Fruit fly (Drosophila melanogaster) whole organism, embryonic: ENCODE data around the gene CG13991.

Experiments
- Adf1 ChIP-seq: fragments of 200-800 bp; sonication (Bioruptor generic); IDR thresholded peaks from 2 replicates; pipeline ENCODE4 v1.3.6; 2022; ENCODE audit warnings: missing biosample characterization, missing genetic modification characterization
- Atf3 ChIP-seq: fragments of 200-800 bp; sonication (Bioruptor generic); optimal IDR thresholded peaks from 3 replicates; lab custom pipeline; 2016; ENCODE audit warnings: missing biosample characterization, missing genetic modification characterization
- CG1024 ChIP-seq: fragments of 200-800 bp; sonication (Bioruptor generic); IDR thresholded peaks from 2 replicates; pipeline ENCODE4 v1.3.6; 2022; ENCODE audit warnings: missing biosample characterization, missing genetic modification characterization
- CG10321 ChIP-seq: fragments of 200-800 bp; sonication (Bioruptor generic); IDR thresholded peaks from 2 replicates; pipeline ENCODE4 v1.3.6; 2022; ENCODE audit warnings: missing biosample characterization, missing genetic modification characterization
- CG10366 ChIP-seq: fragments of 200-800 bp; sonication (Bioruptor generic); IDR thresholded peaks from 2 replicates; pipeline ENCODE4 v1.3.6; 2022; ENCODE audit warnings: missing biosample characterization, missing genetic modification characterization
- CG11504 ChIP-seq: fragments of 200-800 bp; sonication (Bioruptor generic); optimal IDR thresholded peaks from 3 replicates; lab custom pipeline; 2019; ENCODE audit warnings: missing biosample characterization, mild to moderate bottlenecking, missing genetic modification characterization, moderate library complexity
- CG12219 ChIP-seq: fragments of 200-800 bp; sonication (Bioruptor generic); optimal IDR thresholded peaks from 3 replicates; lab custom pipeline; 2018; ENCODE audit warnings: missing biosample characterization, mild to moderate bottlenecking, missing genetic modification characterization
- CG12769 ChIP-seq: fragments of 200-800 bp; sonication (Bioruptor generic); optimal IDR thresholded peaks from 2 replicates; lab custom pipeline; 2019; ENCODE audit warnings: missing biosample characterization, mild to moderate bottlenecking, missing genetic modification characterization, moderate library complexity
- CG15269 ChIP-seq: fragments of 200-800 bp; sonication (Bioruptor generic); optimal IDR thresholded peaks from 2 replicates; lab custom pipeline; 2018; ENCODE audit warnings: missing biosample characterization, mild to moderate bottlenecking, missing genetic modification characterization, moderate library complexity
- CG15479 ChIP-seq: fragments of 200-800 bp; sonication (Bioruptor generic); optimal IDR thresholded peaks from 3 replicates; lab custom pipeline; 2019; ENCODE audit warnings: missing biosample characterization, mild to moderate bottlenecking, missing genetic modification characterization, moderate library complexity
- CG15696 ChIP-seq: fragments of 200-800 bp; sonication (Bioruptor generic); optimal IDR thresholded peaks from 2 replicates; lab custom pipeline; 2019; ENCODE audit warnings: missing biosample characterization, mild to moderate bottlenecking, missing genetic modification characterization, moderate library complexity
- CG2712 ChIP-seq: fragments of 200-800 bp; optimal IDR thresholded peaks from 3 replicates; lab custom pipeline; 2019; ENCODE audit warnings: missing biosample characterization, mild to moderate bottlenecking, missing genetic modification characterization, moderate library complexity
- CG2875 ChIP-seq: fragments of 200-800 bp; sonication (Bioruptor generic); optimal IDR thresholded peaks from 2 replicates; lab custom pipeline; 2017; ENCODE audit warnings: missing biosample characterization, mild to moderate bottlenecking, missing genetic modification characterization, missing genetic modification reagents
- CG31388 ChIP-seq: fragments of 200-800 bp; sonication (Bioruptor generic); optimal IDR thresholded peaks from 2 replicates; lab custom pipeline; 2016; ENCODE audit warnings: missing biosample characterization, missing genetic modification characterization
- CG4617 ChIP-seq: fragments of 200-800 bp; sonication (Bioruptor generic); optimal IDR thresholded peaks from 3 replicates; lab custom pipeline; 2016; ENCODE audit warnings: missing biosample characterization, missing genetic modification characterization, borderline replicate concordance
- CG4854 ChIP-seq: fragments of 200-800 bp; sonication (Bioruptor generic); optimal IDR thresholded peaks from 2 replicates; lab custom pipeline; 2016; ENCODE audit warnings: missing biosample characterization, missing genetic modification characterization, inconsistent platforms
- CG6689 ChIP-seq: fragments of 200-800 bp; sonication (Bioruptor generic); IDR thresholded peaks from 2 replicates; pipeline ENCODE4 v1.3.6; 2022; ENCODE audit warnings: missing biosample characterization, missing genetic modification characterization
- D ChIP-seq, 2 experiments: fragments of 200-800 bp in 1 of 2; fragments of >200 bp in 1 of 2; sonication (Bioruptor generic) in 1 of 2; optimal IDR thresholded peaks; 2 replicates in 1 of 2; 3 replicates in 1 of 2; lab custom pipeline; 2017; ENCODE audit warnings: mild to moderate bottlenecking in 1 of 2, missing biosample characterization in 1 of 2, missing genetic modification characterization in 1 of 2, missing genetic modification reagents in 1 of 2
- Fer2 ChIP-seq: fragments of 200-800 bp; sonication (Bioruptor generic); optimal IDR thresholded peaks from 2 replicates; lab custom pipeline; 2018; ENCODE audit warnings: missing biosample characterization, mild to moderate bottlenecking, missing genetic modification characterization, moderate library complexity
- Gsc ChIP-seq: fragments of 200-800 bp; sonication (Bioruptor generic); IDR thresholded peaks from 2 replicates; pipeline ENCODE4 v1.3.6; 2022; ENCODE audit warnings: missing biosample characterization, missing genetic modification characterization
- HLH3B ChIP-seq: fragments of 200-800 bp; sonication (Bioruptor generic); IDR thresholded peaks from 2 replicates; pipeline ENCODE4 v1.3.6; 2022; ENCODE audit warnings: missing biosample characterization, missing genetic modification characterization
- Hr78 ChIP-seq, 2 experiments: fragments of 200-800 bp in 1 of 2; fragments of >200 bp in 1 of 2; sonication (Bioruptor generic) in 1 of 2; optimal IDR thresholded peaks; 2 replicates each; lab custom pipeline; 2017 to 2019; ENCODE audit warnings: missing biosample characterization in 2 of 2, missing genetic modification characterization in 2 of 2, mild to moderate bottlenecking in 1 of 2, moderate library complexity in 1 of 2
- Mrtf ChIP-seq: fragments of 200-800 bp; sonication (Bioruptor generic); IDR thresholded peaks from 3 replicates; pipeline ENCODE4 v1.3.6; 2022; ENCODE audit warnings: missing biosample characterization, missing genetic modification characterization
- NfI ChIP-seq: fragments of 200-800 bp; sonication (Bioruptor generic); optimal IDR thresholded peaks from 3 replicates; lab custom pipeline; 2018; ENCODE audit warnings: missing biosample characterization, mild to moderate bottlenecking, missing genetic modification characterization, moderate library complexity
- Oli ChIP-seq: fragments of 200-800 bp; sonication (Bioruptor generic); optimal IDR thresholded peaks from 2 replicates; lab custom pipeline; 2018; ENCODE audit warnings: missing biosample characterization, mild to moderate bottlenecking, missing genetic modification characterization, moderate library complexity
- Scr ChIP-seq: fragments of 200-800 bp; sonication (Bioruptor generic); IDR thresholded peaks from 2 replicates; pipeline ENCODE4 v1.3.6; 2022; ENCODE audit warnings: missing biosample characterization, missing genetic modification characterization; ENCODE audit not compliant: partially characterized antibody
- Sox100B ChIP-seq: fragments of 200-800 bp; sonication (Bioruptor generic); optimal IDR thresholded peaks from 3 replicates; lab custom pipeline; 2018; ENCODE audit warnings: missing biosample characterization, mild to moderate bottlenecking, missing genetic modification characterization
- Sox102F ChIP-seq: fragments of 200-800 bp; sonication (Bioruptor generic); optimal IDR thresholded peaks from 2 replicates; lab custom pipeline; 2018; ENCODE audit warnings: missing biosample characterization, mild to moderate bottlenecking, missing genetic modification characterization, moderate library complexity
- Sry-β ChIP-seq: fragments of 200-800 bp; sonication (Bioruptor generic); optimal IDR thresholded peaks from 2 replicates; lab custom pipeline; 2018; ENCODE audit warnings: missing biosample characterization, mild to moderate bottlenecking, missing genetic modification characterization, moderate library complexity
- Tbp ChIP-seq: fragments of >200 bp; optimal IDR thresholded peaks from 2 replicates; lab custom pipeline; 2018; ENCODE audit warnings: missing biosample characterization, missing genetic modification characterization
- YL-1 ChIP-seq: fragments of 200-800 bp; sonication (Bioruptor generic); optimal IDR thresholded peaks from 3 replicates; lab custom pipeline; 2017; ENCODE audit warnings: missing biosample characterization, mild to moderate bottlenecking, missing genetic modification characterization
- cad ChIP-seq: fragments of >200 bp; optimal IDR thresholded peaks from 2 replicates; lab custom pipeline; 2017; ENCODE audit warnings: missing biosample characterization, missing genetic modification characterization
- caup ChIP-seq: fragments of 200-800 bp; sonication (Bioruptor generic); optimal IDR thresholded peaks from 3 replicates; lab custom pipeline; 2017; ENCODE audit warnings: missing biosample characterization, mild to moderate bottlenecking, missing genetic modification characterization, moderate library complexity; ENCODE audit not compliant: severe bottlenecking
- danr ChIP-seq: fragments of 200-800 bp; sonication (Bioruptor generic); IDR thresholded peaks from 2 replicates; pipeline ENCODE4 v1.3.6; 2022; ENCODE audit warnings: missing biosample characterization, missing genetic modification characterization
- emc ChIP-seq: fragments of 200-800 bp; sonication (Bioruptor generic); optimal IDR thresholded peaks from 2 replicates; lab custom pipeline; 2016; ENCODE audit warnings: missing biosample characterization, missing genetic modification characterization
- ewg ChIP-seq: fragments of 200-800 bp; sonication (Bioruptor generic); optimal IDR thresholded peaks from 3 replicates; lab custom pipeline; 2017; ENCODE audit warnings: mild to moderate bottlenecking, missing biosample characterization, missing genetic modification reagents, missing genetic modification characterization
- ftz-f1 ChIP-seq: fragments of 200-800 bp; sonication (Bioruptor generic); optimal IDR thresholded peaks from 2 replicates; lab custom pipeline; 2016; ENCODE audit warnings: missing biosample characterization, missing genetic modification characterization
- jing ChIP-seq: fragments of 200-800 bp; sonication (Bioruptor generic); optimal IDR thresholded peaks from 2 replicates; lab custom pipeline; 2018; ENCODE audit warnings: missing biosample characterization, mild to moderate bottlenecking, missing genetic modification characterization
- kni ChIP-seq: fragments of 200-800 bp; sonication (Bioruptor generic); optimal IDR thresholded peaks from 3 replicates; lab custom pipeline; 2017; ENCODE audit warnings: mild to moderate bottlenecking, missing biosample characterization, missing genetic modification reagents, missing genetic modification characterization
- knrl ChIP-seq: fragments of 200-800 bp; sonication (Bioruptor generic); IDR thresholded peaks from 3 replicates; pipeline ENCODE4 v1.3.6; 2022; ENCODE audit warnings: missing biosample characterization, missing genetic modification characterization; ENCODE audit not compliant: partially characterized antibody
- lab ChIP-seq: fragments of 200-800 bp; sonication (Bioruptor generic); optimal IDR thresholded peaks from 3 replicates; lab custom pipeline; 2017; ENCODE audit warnings: missing biosample characterization, missing genetic modification characterization, mild to moderate bottlenecking, moderate library complexity, missing genetic modification reagents
- lbe ChIP-seq: fragments of 200-800 bp; sonication (Bioruptor generic); optimal IDR thresholded peaks from 2 replicates; lab custom pipeline; 2016; ENCODE audit warnings: missing biosample characterization, mild to moderate bottlenecking, missing genetic modification characterization
- lmd ChIP-seq: fragments of 200-800 bp; sonication (Bioruptor generic); IDR thresholded peaks from 2 replicates; pipeline ENCODE4 v1.3.6; 2022; ENCODE audit warnings: missing biosample characterization, missing genetic modification characterization
- ranshi ChIP-seq: fragments of 200-800 bp; sonication (Bioruptor generic); IDR thresholded peaks from 2 replicates; pipeline ENCODE4 v1.3.6; 2022; ENCODE audit warnings: missing biosample characterization, missing genetic modification characterization
- sd ChIP-seq: fragments of 200-800 bp; sonication (Bioruptor generic); optimal IDR thresholded peaks from 3 replicates; lab custom pipeline; 2018; ENCODE audit warnings: missing biosample characterization, mild to moderate bottlenecking, missing genetic modification characterization, moderate library complexity
- sna ChIP-seq: fragments of 200-800 bp; sonication (Bioruptor generic); IDR thresholded peaks from 2 replicates; pipeline ENCODE4 v1.3.6; 2022; ENCODE audit warnings: missing biosample characterization, missing genetic modification characterization; ENCODE audit not compliant: partially characterized antibody
- sob ChIP-seq: fragments of 200-800 bp; sonication (Bioruptor generic); IDR thresholded peaks from 2 replicates; pipeline ENCODE4 v1.3.6; 2022; ENCODE audit warnings: missing biosample characterization, missing genetic modification characterization
- unpg ChIP-seq: fragments of 200-800 bp; sonication (Bioruptor generic); optimal IDR thresholded peaks from 3 replicates; lab custom pipeline; 2018; ENCODE audit warnings: missing biosample characterization, mild to moderate bottlenecking, missing genetic modification characterization, moderate library complexity
- yki ChIP-seq: fragments of >200 bp; optimal IDR thresholded peaks from 3 replicates; lab custom pipeline; 2018
- zfh1 ChIP-seq: fragments of 200-800 bp; sonication (Bioruptor generic); IDR thresholded peaks from 3 replicates; pipeline ENCODE4 v1.3.6; 2022; ENCODE audit warnings: missing biosample characterization, missing genetic modification characterization

The CG13991 gene

dm6 chr2L:6090365-6090764 lies 48.8 kb upstream of the CG13991 start (continued):
- TF ChIP-seq Sry-β (no peak), sob (GFP tag; lab: Robert Waterston, UW) (no peak), CG10366 (no peak), NfI (GFP tag; lab: Kevin White, UChicago) (no peak), Gsc (GFP tag; lab: Robert Waterston, UW) (no peak), Tbp (no peak), danr (GFP tag; lab: Robert Waterston, UW) (no peak), CG10321 (GFP tag; lab: Robert Waterston, UW) (no peak), CG11504 (tag; lab: Kevin White, UChicago) (no peak), CG2875 (GFP tag; lab: Kevin White, UChicago) (no peak), ewg (GFP tag; lab: Kevin White, UChicago) (no peak), sd (peak; percentile 81), zfh1 (GFP tag; lab: Robert Waterston, UW) (no peak; the same call in 2 of the 3 replicates), caup (GFP tag; lab: Kevin White, UChicago) (no peak), CG4617 (GFP tag; lab: Kevin White, UChicago) (no peak), CG15479 (GFP tag; lab: Kevin White, UChicago) (no peak), Sox100B (GFP tag; lab: Kevin White, UChicago) (no peak), Hr78 (GFP tag; optimal IDR thresholded peaks at IDR 0.05; lab: Kevin White, UChicago) (peak in 1 of 2 experiments; percentile 77), D (optimal IDR thresholded peaks at IDR 0.05; lab: Kevin White, UChicago) (no peak), D (GFP tag; optimal IDR thresholded peaks at IDR 0.05; lab: Kevin White, UChicago) (no peak), Oli (tag; lab: Kevin White, UChicago) (no peak), Mrtf (GFP tag; lab: Robert Waterston, UW) (no peak), CG12219 (GFP tag; lab: Kevin White, UChicago) (no peak), yki (lab: Kevin White, UChicago) (no peak), Atf3 (no peak), unpg (GFP tag; lab: Kevin White, UChicago) (no peak), emc (GFP tag; lab: Kevin White, UChicago) (no peak), ranshi (GFP tag; lab: Robert Waterston, UW) (no peak), jing (GFP tag; lab: Kevin White, UChicago) (no peak), lbe (GFP tag; lab: Kevin White, UChicago) (no peak), kni (GFP tag; lab: Kevin White, UChicago) (peak; percentile 87), Fer2 (tag; lab: Kevin White, UChicago) (no peak), Scr (GFP tag; lab: Robert Waterston, UW) (no peak), CG1024 (GFP tag; lab: Robert Waterston, UW) (no peak), lmd (GFP tag; lab: Robert Waterston, UW) (no peak), YL-1 (GFP tag; lab: Kevin White, UChicago) (no peak), cad (GFP tag; lab: Kevin White, UChicago) (no peak), CG2712 (tag; lab: Kevin White, UChicago) (no peak), CG12769 (tag; lab: Kevin White, UChicago) (peak; percentile 92), Adf1 (GFP tag; lab: Robert Waterston, UW) (peak; percentile 59; the same call in 1 of the 2 replicates), HLH3B (GFP tag; lab: Robert Waterston, UW) (no peak), lab (GFP tag; lab: Kevin White, UChicago) (no peak), CG15269 (tag; lab: Kevin White, UChicago) (no peak), ftz-f1 (GFP tag; lab: Kevin White, UChicago) (peak; percentile 27), Sox102F (GFP tag; lab: Kevin White, UChicago) (no peak), CG31388 (GFP tag; lab: Kevin White, UChicago) (no peak), CG15696 (no peak), knrl (no peak), CG6689 (GFP tag; lab: Robert Waterston, UW) (no peak), CG4854 (no peak), sna (GFP tag; lab: Robert Waterston, UW) (no peak)
